Fruit fly (Drosophila melanogaster) Kc167 (cell line): ENCODE measurements around the gene CG14053.

ENCODE experiments used
- Myc ChIP-seq: fragments of >200 bp; optimal IDR thresholded peaks from 2 replicates; lab custom pipeline; 2017; ENCODE audit warnings: missing external identifiers
- Sin3A ChIP-seq: fragments of >200 bp; optimal IDR thresholded peaks from 2 replicates; lab custom pipeline; 2018; ENCODE audit warnings: missing external identifiers
- h ChIP-seq: fragments of >200 bp; optimal IDR thresholded peaks from 3 replicates; lab custom pipeline; 2018; ENCODE audit warnings: missing external identifiers
- insv ChIP-seq: fragments of >200 bp; optimal IDR thresholded peaks from 3 replicates; lab custom pipeline; 2018; ENCODE audit warnings: missing external identifiers
- psq ChIP-seq: fragments of >200 bp; optimal IDR thresholded peaks from 2 replicates; lab custom pipeline; 2017; ENCODE audit warnings: missing external identifiers
- ttk ChIP-seq: sonication (Bioruptor generic); optimal IDR thresholded peaks from 2 replicates; lab custom pipeline; 2017; ENCODE audit warnings: missing external identifiers

CG14053 gene

dm6 chrX:2212327-2212820 lies 18.7 kb upstream of the CG14053 start:
- TF ChIP-seq psq (lab: Kevin White, UChicago) (no peak), insv (lab: Kevin White, UChicago) (no peak), Myc (lab: Kevin White, UChicago) (no peak), ttk (lab: Kevin White, UChicago) (no peak), Sin3A (lab: Kevin White, UChicago) (no peak), h (lab: Kevin White, UChicago) (no peak)

dm6 chrX:2208641-2209241 lies 15.0 kb upstream of the CG14053 start:
- TF ChIP-seq Sin3A (lab: Kevin White, UChicago) = no peak
- TF ChIP-seq ttk (lab: Kevin White, UChicago) = no peak
- TF ChIP-seq insv (lab: Kevin White, UChicago) = no peak
- no peak for TF ChIP-seq h (lab: Kevin White, UChicago)
- TF ChIP-seq psq (lab: Kevin White, UChicago) = no peak
- TF ChIP-seq Myc (lab: Kevin White, UChicago) = no peak

DNA sequence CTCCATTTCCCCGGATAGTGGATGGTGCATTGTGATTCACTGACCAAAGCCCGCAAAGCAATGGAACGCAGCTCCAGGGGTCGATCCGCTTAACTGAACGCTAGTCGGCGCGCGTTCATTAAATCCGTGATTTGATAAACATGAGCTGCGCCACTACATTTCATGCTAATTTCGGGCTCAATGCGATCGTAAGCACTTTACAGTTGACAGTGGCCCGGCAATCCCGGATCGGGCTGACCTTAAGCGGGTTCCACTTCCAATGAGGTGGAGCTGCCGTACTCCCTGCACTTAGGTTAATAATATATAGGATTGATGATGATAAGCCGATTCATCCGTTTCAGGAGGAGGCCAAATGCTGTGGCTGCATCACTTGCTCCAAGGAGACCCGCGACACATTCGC lies 10.1 kb upstream of the CG14053 start, which contains the start of gene FarO:
Gene FarO, minus strand, starts transcription at position 101 of the 400 bp plus-strand sequence.
- TF ChIP-seq insv (lab: Kevin White, UChicago) = no peak
- no peak for TF ChIP-seq Sin3A (lab: Kevin White, UChicago)
- TF ChIP-seq h (lab: Kevin White, UChicago) = no peak
- TF ChIP-seq Myc (lab: Kevin White, UChicago) = no peak
- no peak for TF ChIP-seq psq (lab: Kevin White, UChicago)
- no peak for TF ChIP-seq ttk (lab: Kevin White, UChicago)

DNA sequence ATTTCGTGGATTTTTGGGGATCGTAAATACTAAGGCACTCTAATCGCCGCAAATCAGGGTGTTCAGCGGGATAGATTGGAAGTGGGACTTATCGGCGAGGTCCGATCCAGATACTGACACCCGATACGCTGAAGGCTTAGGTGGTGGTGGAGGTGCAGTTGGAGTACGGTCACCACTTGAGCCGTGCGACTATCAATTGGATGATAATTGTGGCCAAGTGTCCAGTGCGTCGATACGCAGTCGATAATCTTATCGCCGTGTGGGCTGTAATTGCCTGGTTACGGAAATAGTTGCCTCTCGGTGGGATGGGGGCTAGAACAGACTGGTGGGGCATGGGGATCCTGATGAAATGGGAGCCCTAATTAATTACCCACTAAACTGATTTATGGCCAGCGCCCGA lies 5.6 kb upstream of the CG14053 start:
- TF ChIP-seq Myc (lab: Kevin White, UChicago) (no peak), insv (lab: Kevin White, UChicago) (no peak), ttk (lab: Kevin White, UChicago) (no peak), h (lab: Kevin White, UChicago) (no peak), Sin3A (lab: Kevin White, UChicago) (no peak), psq (lab: Kevin White, UChicago) (no peak)

DNA sequence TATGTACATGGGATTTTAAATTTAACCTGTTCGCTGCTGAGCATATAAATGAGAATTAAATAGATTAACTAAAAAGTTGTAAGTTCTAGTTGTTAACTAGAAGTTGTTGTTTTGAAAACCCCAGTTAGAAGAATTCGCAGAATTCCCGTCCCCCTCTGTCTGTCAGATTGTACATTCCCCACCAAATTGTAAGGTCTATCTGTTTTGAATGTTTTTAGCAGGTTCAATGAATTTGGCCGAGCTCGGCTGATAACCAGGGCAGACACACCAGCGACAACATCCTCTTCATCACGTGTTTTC lies 4.5 kb upstream of the CG14053 start:
- no peak for TF ChIP-seq h (lab: Kevin White, UChicago)

DNA sequence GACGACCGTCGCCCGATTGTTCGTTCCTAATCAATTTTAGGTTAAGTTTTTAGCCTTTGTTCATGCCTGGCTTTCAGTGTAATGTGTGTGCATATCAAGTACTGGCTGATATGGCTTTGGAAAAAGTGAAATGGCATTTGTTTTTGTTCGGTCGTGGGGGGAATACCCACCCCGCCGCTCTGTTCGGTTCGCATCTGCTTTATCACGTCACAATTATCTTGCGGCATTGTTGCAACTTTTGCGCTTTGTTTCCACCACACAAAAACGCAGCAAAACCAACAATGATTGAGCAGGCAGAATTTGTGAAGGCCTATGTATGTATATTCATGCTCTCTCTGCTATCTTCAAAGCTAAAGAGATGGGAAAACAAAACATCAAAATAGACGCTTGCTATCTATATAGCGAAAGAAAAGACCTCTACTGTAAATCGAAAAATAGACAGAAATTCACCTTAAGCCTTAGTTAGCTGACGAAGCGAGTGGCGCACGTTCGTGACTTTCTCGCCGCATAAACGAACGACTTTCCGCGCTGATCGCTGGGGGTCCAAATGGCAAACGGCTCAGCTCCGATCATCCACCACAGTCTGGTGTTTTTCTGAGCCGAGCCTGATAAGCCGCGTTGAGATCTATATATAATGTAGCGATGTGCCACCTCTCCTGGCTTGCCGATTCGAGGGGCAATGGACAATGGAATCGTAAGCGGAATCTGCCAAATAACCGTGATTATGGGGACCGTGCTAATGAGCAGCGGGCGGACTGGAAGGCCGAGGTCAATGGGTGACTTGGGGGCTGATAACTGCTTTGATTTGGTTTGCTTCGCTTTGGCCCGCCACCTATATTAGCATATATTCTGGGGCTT lies 3.9 kb upstream of the CG14053 start:
- TF ChIP-seq psq (lab: Kevin White, UChicago) (no peak), insv (lab: Kevin White, UChicago) (no peak), Myc (lab: Kevin White, UChicago) (no peak), h (lab: Kevin White, UChicago) (no peak), ttk (lab: Kevin White, UChicago) (no peak)

dm6 chrX:2196086-2196732 lies 2.5 kb upstream of the CG14053 start:
- TF ChIP-seq ttk (lab: Kevin White, UChicago) = no peak
- no peak for TF ChIP-seq Sin3A (lab: Kevin White, UChicago)
- no peak for TF ChIP-seq Myc (lab: Kevin White, UChicago)
- no peak for TF ChIP-seq psq (lab: Kevin White, UChicago)
- TF ChIP-seq h (lab: Kevin White, UChicago) = no peak
- no peak for TF ChIP-seq insv (lab: Kevin White, UChicago)

DNA sequence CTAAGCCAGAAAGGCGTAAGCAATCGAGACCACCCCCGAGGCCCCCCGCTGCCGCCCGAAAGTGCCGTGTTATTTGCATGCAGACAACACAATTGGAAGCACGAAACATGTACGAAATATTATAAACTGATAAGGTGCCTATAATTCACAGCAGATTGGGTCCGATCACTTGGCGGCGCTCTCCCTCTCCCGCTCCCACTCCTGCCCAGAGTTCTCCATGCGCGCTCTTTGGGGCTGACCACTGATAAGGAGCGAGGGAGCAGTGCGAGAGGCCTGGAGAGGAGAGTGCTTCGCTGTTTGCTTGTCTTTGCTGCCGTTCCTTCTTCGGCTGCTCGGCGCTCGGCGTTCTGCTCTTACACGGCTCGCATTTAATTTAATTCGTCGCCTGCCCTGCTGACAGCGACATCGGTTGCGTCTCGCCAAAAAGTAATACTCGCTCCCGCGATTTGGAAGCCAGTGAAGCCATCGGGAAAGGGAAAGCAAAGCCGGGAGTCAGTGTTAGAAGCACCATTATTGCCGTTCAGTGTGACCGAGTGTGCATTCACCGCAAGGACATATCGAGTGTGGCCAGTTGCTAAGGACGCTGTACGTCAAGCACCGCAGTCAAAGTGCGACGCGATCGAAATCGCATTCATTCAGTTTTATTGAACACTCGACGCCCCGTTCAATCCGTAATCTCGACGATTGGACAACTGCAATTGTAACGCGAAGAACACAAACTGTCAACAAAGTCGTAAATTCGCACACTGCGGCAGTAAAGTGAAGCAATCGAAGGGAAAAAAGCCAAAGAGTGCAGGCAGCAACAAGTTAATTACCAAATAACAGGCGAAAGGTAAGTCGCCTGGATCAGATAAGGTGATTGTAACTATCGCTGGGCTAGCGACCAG lies 742 bp upstream of the CG14053 start:
- TF ChIP-seq ttk (lab: Kevin White, UChicago) = no peak
- no peak for TF ChIP-seq Myc (lab: Kevin White, UChicago)
- no peak for TF ChIP-seq insv (lab: Kevin White, UChicago)
- TF ChIP-seq Sin3A (lab: Kevin White, UChicago) = no peak
- no peak for TF ChIP-seq psq (lab: Kevin White, UChicago)
- no peak for TF ChIP-seq h (lab: Kevin White, UChicago)

DNA sequence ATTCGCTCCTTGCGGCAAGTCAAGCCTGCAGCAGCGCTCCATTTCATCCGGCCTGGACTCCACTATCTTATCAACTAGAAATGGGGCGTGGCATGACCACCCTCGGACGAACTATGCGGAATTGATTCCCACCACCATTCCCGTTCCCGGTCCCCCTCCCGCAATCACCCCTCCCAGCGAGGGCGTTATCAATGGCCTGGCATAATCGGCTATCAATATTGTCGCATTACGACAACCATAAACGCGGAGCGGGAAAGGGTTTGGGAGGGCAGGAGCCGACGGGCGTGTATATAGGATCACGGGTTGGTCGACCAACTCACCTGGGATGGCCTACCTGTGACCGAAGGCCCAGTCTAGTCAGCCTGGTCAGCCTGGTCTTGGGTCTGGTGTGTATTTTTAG lies 551 bp downstream of the CG14053 start:
- TF ChIP-seq ttk (lab: Kevin White, UChicago) (no peak), Sin3A (lab: Kevin White, UChicago) (no peak), psq (lab: Kevin White, UChicago) (no peak), Myc (lab: Kevin White, UChicago) (no peak), h (lab: Kevin White, UChicago) (no peak), insv (lab: Kevin White, UChicago) (no peak)

- TF ChIP-seq ttk (lab: Kevin White, UChicago) = no peak
- no peak for TF ChIP-seq h (lab: Kevin White, UChicago)
- no peak for TF ChIP-seq insv (lab: Kevin White, UChicago)
- TF ChIP-seq Myc (lab: Kevin White, UChicago) = no peak
- TF ChIP-seq psq (lab: Kevin White, UChicago) = no peak
- no peak for TF ChIP-seq Sin3A (lab: Kevin White, UChicago)
These were observed 1.8 kb downstream of the CG14053 start for dm6 chrX:2191896-2192295.
